Fruit fly (Drosophila melanogaster) whole organism, adult: ENCODE data around the gene Muc91C.

Source experiments
- CG11617 ChIP-seq: fragments of 200-800 bp; sonication (Bioruptor generic); optimal IDR thresholded peaks from 2 replicates; lab custom pipeline; 2017; ENCODE audit warnings: mild to moderate bottlenecking, missing biosample characterization, missing genetic modification reagents, missing genetic modification characterization
- CG12768 ChIP-seq: fragments of 200-800 bp; sonication (Bioruptor generic); optimal IDR thresholded peaks from 2 replicates; lab custom pipeline; 2017; ENCODE audit warnings: missing biosample characterization, missing genetic modification characterization, mild to moderate bottlenecking, moderate library complexity, missing genetic modification reagents
- CG14711 ChIP-seq: fragments of 200-800 bp; sonication (Bioruptor generic); optimal IDR thresholded peaks from 2 replicates; lab custom pipeline; 2018; ENCODE audit warnings: missing biosample characterization, mild to moderate bottlenecking, missing genetic modification characterization, moderate library complexity
- CG1620 ChIP-seq: fragments of 200-800 bp; sonication (Bioruptor generic); optimal IDR thresholded peaks from 2 replicates; lab custom pipeline; 2016; ENCODE audit warnings: missing biosample characterization, missing genetic modification characterization
- CG33017 ChIP-seq: fragments of 200-800 bp; sonication (Bioruptor generic); optimal IDR thresholded peaks from 2 replicates; lab custom pipeline; 2018; ENCODE audit warnings: missing biosample characterization, mild to moderate bottlenecking, missing genetic modification characterization, moderate library complexity
- CG5204 ChIP-seq: fragments of 200-800 bp; sonication (Bioruptor generic); optimal IDR thresholded peaks from 2 replicates; lab custom pipeline; 2016; ENCODE audit warnings: missing biosample characterization, missing genetic modification characterization
- CG7045 ChIP-seq: fragments of 200-800 bp; sonication (Bioruptor generic); optimal IDR thresholded peaks from 2 replicates; lab custom pipeline; 2017; ENCODE audit warnings: missing biosample characterization, mild to moderate bottlenecking, missing genetic modification characterization
- CG7101 ChIP-seq: fragments of 200-800 bp; sonication (Bioruptor generic); optimal IDR thresholded peaks from 2 replicates; lab custom pipeline; 2018; ENCODE audit warnings: missing biosample characterization, mild to moderate bottlenecking, missing genetic modification characterization, moderate library complexity
- Clk ChIP-seq: fragments of 200-800 bp; sonication (Bioruptor generic); optimal IDR thresholded peaks from 2 replicates; lab custom pipeline; 2017; ENCODE audit warnings: missing biosample characterization, missing genetic modification characterization
- Crg-1 ChIP-seq: fragments of 200-800 bp; sonication (Bioruptor generic); optimal IDR thresholded peaks from 2 replicates; lab custom pipeline; 2016; ENCODE audit warnings: missing biosample characterization, missing genetic modification characterization
- Hr96 ChIP-seq: fragments of 200-800 bp; sonication (Bioruptor generic); optimal IDR thresholded peaks from 2 replicates; lab custom pipeline; 2016; ENCODE audit warnings: missing biosample characterization, missing genetic modification characterization
- Mnt ChIP-seq: fragments of 200-800 bp; sonication (Bioruptor generic); optimal IDR thresholded peaks from 2 replicates; lab custom pipeline; 2016; ENCODE audit warnings: missing biosample characterization, mild to moderate bottlenecking, missing genetic modification characterization
- bab1 ChIP-seq: fragments of 200-800 bp; sonication (Bioruptor generic); optimal IDR thresholded peaks from 3 replicates; lab custom pipeline; 2019; ENCODE audit warnings: missing biosample characterization, mild to moderate bottlenecking, missing genetic modification characterization, moderate library complexity
- cic ChIP-seq: fragments of 200-800 bp; sonication (Bioruptor generic); optimal IDR thresholded peaks from 2 replicates; lab custom pipeline; 2017; ENCODE audit warnings: missing biosample characterization, mild to moderate bottlenecking, missing genetic modification characterization, moderate library complexity
- cnc ChIP-seq, 2 experiments: fragments of >200 bp; optimal IDR thresholded peaks; 2 replicates each; lab custom pipeline; 2017
- kay ChIP-seq: fragments of 200-800 bp; sonication (Bioruptor generic); peaks from one replicate; lab custom pipeline; 2016; ENCODE audit warnings: missing biosample characterization, missing genetic modification characterization, borderline replicate concordance
- ovo ChIP-seq: fragments of 200-800 bp; sonication (Bioruptor generic); optimal IDR thresholded peaks from 2 replicates; lab custom pipeline; 2016; ENCODE audit warnings: missing biosample characterization, missing genetic modification characterization
- pad ChIP-seq: fragments of 200-800 bp; sonication (Bioruptor generic); optimal IDR thresholded peaks from 3 replicates; lab custom pipeline; 2017; ENCODE audit warnings: missing biosample characterization, missing genetic modification characterization, mild to moderate bottlenecking, moderate library complexity, missing genetic modification reagents
- tj ChIP-seq: fragments of 200-800 bp; sonication (Bioruptor generic); optimal IDR thresholded peaks from 3 replicates; lab custom pipeline; 2017; ENCODE audit warnings: missing biosample characterization, mild to moderate bottlenecking, missing genetic modification characterization, moderate library complexity
- toe ChIP-seq: fragments of 200-800 bp; sonication (Bioruptor generic); optimal IDR thresholded peaks from 2 replicates; lab custom pipeline; 2016; ENCODE audit warnings: missing biosample characterization, missing genetic modification characterization

Gene Muc91C

dm6 chr3R:18698855-18699569, 6.5 kb upstream of the Muc91C start:
- TF ChIP-seq CG7101 (tag; lab: Kevin White, UChicago) (no peak), pad (GFP tag; lab: Kevin White, UChicago) (peak; percentile 93)

- TF ChIP-seq Hr96 (GFP tag; lab: Kevin White, UChicago) (no peak), kay (no peak), CG11617 (GFP tag; lab: Kevin White, UChicago) (no peak), Mnt (no peak), CG12768 (GFP tag; lab: Kevin White, UChicago) (no peak), pad (GFP tag; lab: Kevin White, UChicago) (no peak), bab1 (no peak), CG5204 (GFP tag; lab: Kevin White, UChicago) (no peak), Clk (GFP tag; lab: Kevin White, UChicago) (no peak), tj (GFP tag; lab: Kevin White, UChicago) (no peak), cnc (optimal IDR thresholded peaks at IDR 0.05; lab: Kevin White, UChicago) (no peak)
These were observed 2.4 kb upstream of the Muc91C start, which contains the start of gene CG34282 for dm6 chr3R:18694952-18695351. CG34282 (plus strand) TSS chr3R:18695252.

- TF ChIP-seq Hr96 (GFP tag; lab: Kevin White, UChicago) (no peak), CG7045 (no peak), cnc (optimal IDR thresholded peaks at IDR 0.05; lab: Kevin White, UChicago) (no peak), cic (GFP tag; lab: Kevin White, UChicago) (no peak), kay (no peak)
These were observed 1.1 kb upstream of the Muc91C start, which contains the start of gene CG14300 for dm6 chr3R:18693611-18694010. CG14300 (minus strand) TSS chr3R:18693711.

- TF ChIP-seq CG12768 (GFP tag; lab: Kevin White, UChicago) (no peak), bab1 (no peak), CG5204 (GFP tag; lab: Kevin White, UChicago) (no peak), Clk (GFP tag; lab: Kevin White, UChicago) (no peak), tj (GFP tag; lab: Kevin White, UChicago) (no peak), CG11617 (GFP tag; lab: Kevin White, UChicago) (no peak), CG33017 (tag; lab: Kevin White, UChicago) (no peak)
These were observed 11.5 kb downstream of the Muc91C start for dm6 chr3R:18681054-18681453.

dm6 chr3R:18680332-18680731, 12.2 kb downstream of the Muc91C start, which contains the start of the genes CG46318 and ChT:
CG46318 (plus strand) TSS chr3R:18680604.
ChT (plus strand) TSS chr3R:18680604.
- TF ChIP-seq pad (GFP tag; lab: Kevin White, UChicago) (peak; percentile 87), CG7101 (tag; lab: Kevin White, UChicago) (no peak)

- TF ChIP-seq Mnt (peak; percentile 2), Clk (GFP tag; lab: Kevin White, UChicago) (no peak), toe (GFP tag; lab: Kevin White, UChicago) (peak; percentile 12), CG7101 (tag; lab: Kevin White, UChicago) (peak; percentile 6)
These were observed 15.0 kb downstream of the Muc91C start, which contains the start of the genes dind and CG7706 for dm6 chr3R:18677500-18677940. dind (minus strand) TSS chr3R:18677539. CG7706 (plus strand) TSS chr3R:18677818.

- TF ChIP-seq CG11617 (GFP tag; lab: Kevin White, UChicago) = no peak
- no peak for TF ChIP-seq pad (GFP tag; lab: Kevin White, UChicago)
- TF ChIP-seq ovo = peak; percentile 10
- peak; percentile 33 for TF ChIP-seq cic (GFP tag; lab: Kevin White, UChicago)
These were observed 21.3 kb downstream of the Muc91C start, which contains the start of gene CG31230 for dm6 chr3R:18671112-18671729. CG31230 (plus strand) TSS chr3R:18671679.

- TF ChIP-seq Crg-1 (no peak), Hr96 (GFP tag; lab: Kevin White, UChicago) (no peak), CG7101 (tag; lab: Kevin White, UChicago) (peak; percentile 76), cnc (optimal IDR thresholded peaks at IDR 0.05; lab: Kevin White, UChicago) (no peak), Mnt (no peak), toe (GFP tag; lab: Kevin White, UChicago) (peak; percentile 59), kay (peak; percentile 76), CG5204 (GFP tag; lab: Kevin White, UChicago) (no peak), ovo (no peak), bab1 (peak; percentile 84), tj (GFP tag; lab: Kevin White, UChicago) (no peak), cic (GFP tag; lab: Kevin White, UChicago) (no peak), CG14711 (peak; percentile 51), CG7045 (peak; percentile 76), CG1620 (GFP tag; lab: Kevin White, UChicago) (no peak), Clk (GFP tag; lab: Kevin White, UChicago) (no peak), CG11617 (GFP tag; lab: Kevin White, UChicago) (no peak), pad (GFP tag; lab: Kevin White, UChicago) (peak; percentile 50), CG33017 (tag; lab: Kevin White, UChicago) (peak; percentile 55), CG12768 (GFP tag; lab: Kevin White, UChicago) (peak; percentile 13)
These were observed 21.9 kb downstream of the Muc91C start for dm6 chr3R:18670441-18671111.
